Fruit fly (Drosophila melanogaster) whole organism, wandering third instar larva: ENCODE results near the gene CG4596.

Source experiments
- Abd-B ChIP-seq: fragments of >200 bp; optimal IDR thresholded peaks from 2 replicates; lab custom pipeline; 2017; ENCODE audit warnings: missing biosample characterization, missing genetic modification characterization
- CG32264 ChIP-seq: fragments of 200-800 bp; sonication (Bioruptor generic); optimal IDR thresholded peaks from 2 replicates; lab custom pipeline; 2016; ENCODE audit warnings: missing biosample characterization, missing genetic modification characterization
- CG9705 ChIP-seq: fragments of 200-800 bp; sonication (Bioruptor generic); optimal IDR thresholded peaks from 2 replicates; lab custom pipeline; 2018; ENCODE audit warnings: missing biosample characterization, mild to moderate bottlenecking, missing genetic modification characterization
- CrebA ChIP-seq: fragments of 200-800 bp; sonication (Bioruptor generic); optimal IDR thresholded peaks from 2 replicates; lab custom pipeline; 2016; ENCODE audit warnings: missing biosample characterization, mild to moderate bottlenecking, missing genetic modification characterization, borderline replicate concordance
- HLH106 ChIP-seq: fragments of 200-800 bp; optimal IDR thresholded peaks from 3 replicates; lab custom pipeline; 2019; ENCODE audit warnings: missing biosample characterization, mild to moderate bottlenecking, missing genetic modification characterization, moderate library complexity
- Hnf4 ChIP-seq: fragments of 200-800 bp; sonication (Bioruptor generic); optimal IDR thresholded peaks from 2 replicates; lab custom pipeline; 2016; ENCODE audit warnings: missing biosample characterization, mild to moderate bottlenecking, missing genetic modification characterization
- Hr83 ChIP-seq: fragments of 200-300 bp; sonication (Bioruptor generic); optimal IDR thresholded peaks from 2 replicates; lab custom pipeline; 2016; ENCODE audit warnings: missing biosample characterization, mild to moderate bottlenecking, missing genetic modification characterization, moderate library complexity; ENCODE audit not compliant: poor library complexity, severe bottlenecking
- Mio ChIP-seq: sonication (Bioruptor generic); optimal IDR thresholded peaks from 2 replicates; lab custom pipeline; 2016; ENCODE audit warnings: missing biosample characterization, missing genetic modification characterization
- Myc ChIP-seq: fragments of >200 bp; optimal IDR thresholded peaks from 2 replicates; lab custom pipeline; 2017
- OdsH ChIP-seq: fragments of 200-800 bp; sonication (Bioruptor generic); optimal IDR thresholded peaks from 2 replicates; lab custom pipeline; 2016; ENCODE audit warnings: missing biosample characterization, mild to moderate bottlenecking, missing genetic modification characterization
- Rel ChIP-seq, 2 experiments: fragments of 200-800 bp; sonication (Bioruptor generic) in 1 of 2; optimal IDR thresholded peaks; 2 replicates in 1 of 2; 3 replicates in 1 of 2; lab custom pipeline; 2016 to 2019; ENCODE audit warnings: mild to moderate bottlenecking in 2 of 2, missing biosample characterization in 2 of 2, missing genetic modification characterization in 2 of 2, moderate library complexity in 1 of 2
- Sp1 ChIP-seq: fragments of 200-800 bp; sonication (Bioruptor generic); optimal IDR thresholded peaks from 3 replicates; lab custom pipeline; 2019; ENCODE audit warnings: missing biosample characterization, mild to moderate bottlenecking, missing genetic modification characterization, moderate library complexity
- Vsx2 ChIP-seq: fragments of 200-300, 225-300 bp; sonication (Bioruptor generic); optimal IDR thresholded peaks from 2 replicates; lab custom pipeline; 2018; ENCODE audit warnings: missing biosample characterization, missing genetic modification characterization; ENCODE audit not compliant: partially characterized antibody
- br ChIP-seq: fragments of 200-800 bp; sonication (Bioruptor generic); optimal IDR thresholded peaks from 2 replicates; lab custom pipeline; 2016; ENCODE audit warnings: missing biosample characterization, missing genetic modification characterization
- brk ChIP-seq: fragments of 200-800 bp; sonication (Bioruptor generic); optimal IDR thresholded peaks from 2 replicates; lab custom pipeline; 2016; ENCODE audit warnings: missing biosample characterization, mild to moderate bottlenecking, missing genetic modification characterization
- dmrt93B ChIP-seq: fragments of 200-800 bp; sonication (Bioruptor generic); optimal IDR thresholded peaks from 2 replicates; lab custom pipeline; 2018; ENCODE audit warnings: missing biosample characterization, mild to moderate bottlenecking, missing genetic modification characterization
- dsf ChIP-seq: sonication (Bioruptor generic); optimal IDR thresholded peaks from 2 replicates; lab custom pipeline; 2016; ENCODE audit warnings: missing biosample characterization, missing genetic modification characterization, borderline replicate concordance
- ey ChIP-seq: fragments of 200-800 bp; sonication (Bioruptor generic); optimal IDR thresholded peaks from 2 replicates; lab custom pipeline; 2016; ENCODE audit warnings: missing biosample characterization, missing genetic modification characterization
- foxo ChIP-seq, 2 experiments: fragments of 200-800 bp; sonication (Bioruptor generic); optimal IDR thresholded peaks; 2 replicates in 1 of 2; 3 replicates in 1 of 2; lab custom pipeline; 2016 to 2017; ENCODE audit warnings: missing biosample characterization in 2 of 2, missing genetic modification characterization in 2 of 2
- fru ChIP-seq: fragments of 200-800 bp; sonication (Bioruptor generic); optimal IDR thresholded peaks from 3 replicates; lab custom pipeline; 2016; ENCODE audit warnings: missing biosample characterization, mild to moderate bottlenecking, missing genetic modification characterization
- h ChIP-seq: fragments of 200-800 bp; sonication (Bioruptor generic); optimal IDR thresholded peaks from 3 replicates; lab custom pipeline; 2016; ENCODE audit warnings: missing biosample characterization, mild to moderate bottlenecking, missing genetic modification characterization
- lola ChIP-seq: fragments of >200 bp; optimal IDR thresholded peaks from 2 replicates; lab custom pipeline; 2017; ENCODE audit warnings: missing biosample characterization, missing genetic modification characterization
- pan ChIP-seq: fragments of >200 bp; optimal IDR thresholded peaks from 2 replicates; lab custom pipeline; 2017
- psq ChIP-seq: fragments of 200-800 bp; sonication (Bioruptor generic); optimal IDR thresholded peaks from 3 replicates; lab custom pipeline; 2017; ENCODE audit warnings: missing biosample characterization, mild to moderate bottlenecking, missing genetic modification characterization, moderate library complexity
- rgr ChIP-seq: fragments of 200-800 bp; sonication (Bioruptor generic); optimal IDR thresholded peaks from 3 replicates; lab custom pipeline; 2016; ENCODE audit warnings: missing biosample characterization, mild to moderate bottlenecking, missing genetic modification characterization
- sage ChIP-seq: fragments of 200-800 bp; sonication (Bioruptor generic); optimal IDR thresholded peaks from 2 replicates; lab custom pipeline; 2016; ENCODE audit warnings: missing biosample characterization, mild to moderate bottlenecking, missing genetic modification characterization
- sv ChIP-seq: fragments of 200-800 bp; sonication (Bioruptor generic); optimal IDR thresholded peaks from 3 replicates; lab custom pipeline; 2016; ENCODE audit warnings: missing biosample characterization, missing genetic modification characterization
- tai ChIP-seq: sonication (Bioruptor generic); optimal IDR thresholded peaks from 2 replicates; lab custom pipeline; 2016; ENCODE audit warnings: missing biosample characterization, missing genetic modification characterization
- usp ChIP-seq: fragments of >200 bp; optimal IDR thresholded peaks from 2 replicates; lab custom pipeline; 2017; ENCODE audit warnings: missing biosample characterization, missing genetic modification characterization
- woc ChIP-seq: sonication (Bioruptor generic); optimal IDR thresholded peaks from 2 replicates; lab custom pipeline; 2016; ENCODE audit warnings: missing biosample characterization, mild to moderate bottlenecking, missing genetic modification characterization

CG4596 gene

DNA sequence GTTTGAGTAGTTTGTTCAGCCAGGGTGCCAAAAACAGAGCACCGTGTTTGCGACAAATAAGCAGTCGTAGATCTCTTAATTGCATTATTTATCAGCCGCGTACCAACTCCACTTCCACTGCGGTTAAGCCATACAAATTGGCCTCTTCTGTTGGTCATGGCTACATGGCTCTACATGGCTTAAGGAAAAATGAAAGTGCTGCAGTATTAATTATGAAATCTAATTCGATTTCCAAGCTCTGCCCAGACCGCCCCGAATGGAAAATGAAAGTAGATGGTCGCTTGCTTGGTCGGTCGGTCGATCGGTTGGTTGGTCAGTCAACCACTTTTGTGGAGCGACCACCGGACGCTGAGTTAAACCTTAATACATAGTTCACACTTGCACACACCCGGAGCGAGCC is 35.9 kb upstream of the CG4596 start:
- TF ChIP-seq CG9705 (GFP tag; lab: Kevin White, UChicago) (no peak), Abd-B (GFP tag; lab: Kevin White, UChicago) (no peak), sv (GFP tag; lab: Kevin White, UChicago) (no peak), Vsx2 (no peak), woc (GFP tag; lab: Kevin White, UChicago) (no peak), OdsH (GFP tag; lab: Kevin White, UChicago) (no peak), Rel (GFP tag; optimal IDR thresholded peaks at IDR 0.05; lab: Kevin White, UChicago) (no peak), Rel (tag; optimal IDR thresholded peaks at IDR 0.05; lab: Kevin White, UChicago) (no peak), usp (GFP tag; lab: Kevin White, UChicago) (no peak), HLH106 (tag; lab: Kevin White, UChicago) (no peak), h (GFP tag; lab: Kevin White, UChicago) (no peak), CrebA (GFP tag; lab: Kevin White, UChicago) (no peak), Myc (lab: Kevin White, UChicago) (no peak)

DNA sequence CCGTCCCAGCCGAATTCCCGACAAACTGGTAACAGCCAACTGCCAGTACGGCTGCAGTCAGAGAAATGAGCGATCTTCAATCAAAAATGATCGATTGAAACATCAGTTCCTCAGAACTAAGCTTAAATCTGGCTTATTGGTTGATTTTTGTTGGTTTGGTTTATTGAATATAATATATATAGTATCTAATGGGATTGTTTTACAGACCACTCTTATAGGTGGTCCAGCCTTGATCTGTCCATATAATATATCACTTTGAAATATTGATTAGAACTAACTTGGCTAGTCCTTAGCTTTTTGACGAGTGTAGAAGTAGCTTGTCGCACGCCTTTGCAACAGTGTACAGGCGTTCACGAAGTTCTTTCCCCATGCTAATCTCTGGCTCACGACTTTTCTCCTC is 30.4 kb upstream of the CG4596 start:
- TF ChIP-seq sage (GFP tag; lab: Kevin White, UChicago) (no peak), lola (no peak), foxo (GFP tag; optimal IDR thresholded peaks at IDR 0.05; lab: Kevin White, UChicago) (peak in 1 of 2 experiments; percentile 12), usp (GFP tag; lab: Kevin White, UChicago) (no peak), HLH106 (tag; lab: Kevin White, UChicago) (peak; percentile 19), fru (no peak), Rel (GFP tag; optimal IDR thresholded peaks at IDR 0.05; lab: Kevin White, UChicago) (no peak), Rel (tag; optimal IDR thresholded peaks at IDR 0.05; lab: Kevin White, UChicago) (no peak), h (GFP tag; lab: Kevin White, UChicago) (peak; percentile 25), OdsH (GFP tag; lab: Kevin White, UChicago) (peak; percentile 13), Sp1 (peak; percentile 17), tai (GFP tag; lab: Kevin White, UChicago) (no peak), Vsx2 (no peak), Abd-B (GFP tag; lab: Kevin White, UChicago) (no peak), dsf (GFP tag; lab: Kevin White, UChicago) (no peak)
- TF ChIP-seq, all 38 proteins: peak for 5

dm6 chr3R:10849515-10849973 is 23.3 kb upstream of the CG4596 start, which contains the start of gene CG42394:
Gene CG42394, plus strand, starts transcription at chr3R:10849825.
- peak; percentile 87 for TF ChIP-seq dmrt93B (GFP tag; lab: Kevin White, UChicago)
- peak; percentile 58 for TF ChIP-seq woc (GFP tag; lab: Kevin White, UChicago)
- TF ChIP-seq OdsH (GFP tag; lab: Kevin White, UChicago): peak; percentile 88
- TF ChIP-seq Hnf4 (GFP tag; lab: Kevin White, UChicago): peak; percentile 68
- peak; percentile 77 for TF ChIP-seq Rel (GFP tag; optimal IDR thresholded peaks at IDR 0.05; lab: Kevin White, UChicago)
- peak; percentile 55 for TF ChIP-seq Rel (tag; optimal IDR thresholded peaks at IDR 0.05; lab: Kevin White, UChicago)
- peak; percentile 77 for TF ChIP-seq brk
- peak; percentile 83 for TF ChIP-seq sage (GFP tag; lab: Kevin White, UChicago)
- TF ChIP-seq dsf (GFP tag; lab: Kevin White, UChicago): no peak
- TF ChIP-seq h (GFP tag; lab: Kevin White, UChicago): peak; percentile 90
- TF ChIP-seq psq (GFP tag; lab: Kevin White, UChicago): peak; percentile 81
- TF ChIP-seq Vsx2: no peak
- peak; percentile 90 for TF ChIP-seq rgr (GFP tag; lab: Kevin White, UChicago)
- peak; percentile 87 for TF ChIP-seq sv (GFP tag; lab: Kevin White, UChicago)
- TF ChIP-seq CrebA (GFP tag; lab: Kevin White, UChicago): no peak
- peak; percentile 70 for TF ChIP-seq CG9705 (GFP tag; lab: Kevin White, UChicago)
- TF ChIP-seq Mio: no peak
- TF ChIP-seq Sp1: peak; percentile 92
- no peak for TF ChIP-seq Abd-B (GFP tag; lab: Kevin White, UChicago)
- TF ChIP-seq Hr83 (GFP tag; lab: Kevin White, UChicago): peak; percentile 66
- TF ChIP-seq ey: peak; percentile 70
- peak; percentile 72 for TF ChIP-seq br (GFP tag; lab: Kevin White, UChicago)
- peak in 1 of 2 experiments; percentile 93 for TF ChIP-seq foxo (GFP tag; optimal IDR thresholded peaks at IDR 0.05; lab: Kevin White, UChicago)
- peak; percentile 90 for TF ChIP-seq fru
- peak; percentile 93 for TF ChIP-seq HLH106 (tag; lab: Kevin White, UChicago)

- TF ChIP-seq CG32264 (GFP tag; lab: Kevin White, UChicago): no peak
- no peak for TF ChIP-seq pan
Measured at dm6 chr3R:10850636-10851035, 22.2 kb upstream of the CG4596 start.
